Worm (Caenorhabditis elegans) whole organism, mixed stage, embryonic: ENCODE measurements around the gene nhr-267.

Experiments used
- blmp-1 ChIP-seq: fragments of 150-350 bp; optimal IDR thresholded peaks from 2 replicates; lab custom pipeline; 2014; ENCODE audit warnings: missing biosample characterization, missing genetic modification characterization
- elt-3 ChIP-seq: fragments of 150-350 bp; optimal IDR thresholded peaks from 2 replicates; lab custom pipeline; 2014; ENCODE audit warnings: missing biosample characterization, missing genetic modification characterization
- lin-13 ChIP-seq: fragments of 150-350 bp; optimal IDR thresholded peaks from 2 replicates; lab custom pipeline; 2014; ENCODE audit warnings: missing biosample characterization, missing genetic modification characterization
- mep-1 ChIP-seq: fragments of 150-350 bp; optimal IDR thresholded peaks from 2 replicates; lab custom pipeline; 2017; ENCODE audit warnings: missing biosample characterization, missing genetic modification reagents, missing genetic modification characterization, inconsistent platforms
- nhr-237 ChIP-seq: fragments of 150-350 bp; optimal IDR thresholded peaks from 2 replicates; lab custom pipeline; 2014; ENCODE audit warnings: missing biosample characterization, missing genetic modification characterization
- nhr-28 ChIP-seq: fragments of 150-350 bp; optimal IDR thresholded peaks from 2 replicates; lab custom pipeline; 2014; ENCODE audit warnings: missing biosample characterization, missing genetic modification characterization
- snpc-4 ChIP-seq: fragments of 150-350 bp; optimal IDR thresholded peaks from 2 replicates; lab custom pipeline; 2014; ENCODE audit warnings: missing biosample characterization, missing genetic modification characterization
- unc-39 ChIP-seq: fragments of 150-350 bp; optimal IDR thresholded peaks from 2 replicates; lab custom pipeline; 2014; ENCODE audit warnings: missing biosample characterization, missing genetic modification characterization
- unc-62 ChIP-seq: fragments of 150-350 bp; optimal IDR thresholded peaks from 2 replicates; lab custom pipeline; 2014; ENCODE audit warnings: missing biosample characterization, missing genetic modification reagents, missing genetic modification characterization

ce11 chrIV:9274008-9274529 is 12.1 kb downstream of the nhr-267 start, which contains the start of gene nmy-3:
- TF ChIP-seq unc-62 (GFP tag; lab: Kevin White, UChicago) (no peak), nhr-28 (tag; lab: Kevin White, UChicago) (no peak), lin-13 (tag; lab: Kevin White, UChicago) (no peak), blmp-1 (tag; lab: Kevin White, UChicago) (no peak), elt-3 (tag; lab: Kevin White, UChicago) (no peak), mep-1 (tag; lab: Kevin White, UChicago) (no peak), nhr-237 (no peak), snpc-4 (tag; lab: Kevin White, UChicago) (no peak), unc-39 (tag; lab: Kevin White, UChicago) (no peak)
